Fruit fly (Drosophila melanogaster): ENCODE data around the gene Myb.
A peak's percentile ranks its signal among the peaks of the same experiment; 100 is the strongest.

The Myb gene

dm6 chrX:15867863-15868262, 10.2 kb upstream of the Myb start, which contains the start of gene Gapdh2 (continued):
- TF ChIP-seq Usf (GFP tag; optimal IDR thresholded peaks at IDR 0.05) (peak; percentile 85), pb (GFP tag; optimal IDR thresholded peaks at IDR 0.05) (peak; percentile 89), NFAT (GFP tag; IDR thresholded peaks at IDR 0.05) (peak; percentile 98), CG7372 (GFP tag; IDR thresholded peaks at IDR 0.05) (peak; percentile 99), CG11398 (GFP tag; optimal IDR thresholded peaks at IDR 0.05) (peak; percentile 93), CG10543 (GFP tag; optimal IDR thresholded peaks at IDR 0.05) (peak; percentile 100), peb (GFP tag; IDR thresholded peaks at IDR 0.05) (peak; percentile 95), klu (GFP tag; IDR thresholded peaks at IDR 0.05) (peak; percentile 97; the same call in 1 of the 2 replicates), yki (optimal IDR thresholded peaks at IDR 0.05) (no peak), Abd-B (GFP tag; optimal IDR thresholded peaks at IDR 0.05) (peak; percentile 99), HmgZ (tag; optimal IDR thresholded peaks at IDR 0.05) (peak; percentile 100), CG2199 (GFP tag; IDR thresholded peaks at IDR 0.05) (peak; percentile 98), Drgx (GFP tag; IDR thresholded peaks at IDR 0.05) (peak; percentile 100), pzg (GFP tag; optimal IDR thresholded peaks at IDR 0.05) (peak; percentile 48), sim (GFP tag; IDR thresholded peaks at IDR 0.05) (peak; percentile 98), luna (GFP tag; optimal IDR thresholded peaks at IDR 0.05) (peak; percentile 94), CG4404 (GFP tag; IDR thresholded peaks at IDR 0.05) (peak; percentile 88), CoRest (tag; optimal IDR thresholded peaks at IDR 0.05) (peak; percentile 100), slp2 (GFP tag; optimal IDR thresholded peaks at IDR 0.05) (peak; percentile 95), NfI (GFP tag; optimal IDR thresholded peaks at IDR 0.05) (peak; percentile 99), Atf-2 (GFP tag; optimal IDR thresholded peaks at IDR 0.05) (peak; percentile 96), CG32772 (GFP tag; IDR thresholded peaks at IDR 0.05) (peak; percentile 98), Bteb2 (GFP tag; optimal IDR thresholded peaks at IDR 0.05) (peak; percentile 99), CG1602 (GFP tag; optimal IDR thresholded peaks at IDR 0.05) (peak; percentile 98), dmrt11E (tag; optimal IDR thresholded peaks at IDR 0.05) (peak; percentile 66), CG12071 (GFP tag; optimal IDR thresholded peaks at IDR 0.05) (peak; percentile 100), Ets65A (GFP tag) (peak; percentile 96), CG6683 (GFP tag; optimal IDR thresholded peaks at IDR 0.05) (peak; percentile 99), CG2875 (GFP tag; optimal IDR thresholded peaks at IDR 0.05) (peak; percentile 98), CG4424 (GFP tag; optimal IDR thresholded peaks at IDR 0.05) (peak; percentile 99), stc (GFP tag; IDR thresholded peaks at IDR 0.05) (peak; percentile 99), Nf-YA (GFP tag; IDR thresholded peaks at IDR 0.05) (peak; percentile 99), CG7745 (tag; optimal IDR thresholded peaks at IDR 0.05) (peak; percentile 82), ham (GFP tag; IDR thresholded peaks at IDR 0.05) (peak; percentile 97; the same call in 1 of the 2 replicates), HLH3B (GFP tag; IDR thresholded peaks at IDR 0.05) (peak; percentile 99), Taf1 (GFP tag; IDR thresholded peaks at IDR 0.05) (peak; percentile 98), TFAM (GFP tag; optimal IDR thresholded peaks at IDR 0.05) (peak; percentile 89), CG13287 (GFP tag; IDR thresholded peaks at IDR 0.05; ENCODE audit: partially characterized antibody) (peak; percentile 63), sna (GFP tag; IDR thresholded peaks at IDR 0.05; ENCODE audit: partially characterized antibody) (no peak), CG9609 (GFP tag; optimal IDR thresholded peaks at IDR 0.05) (peak; percentile 92), YL-1 (GFP tag; optimal IDR thresholded peaks at IDR 0.05) (peak; percentile 99), CG15011 (GFP tag; optimal IDR thresholded peaks at IDR 0.05) (peak; percentile 99), MESR4 (GFP tag; optimal IDR thresholded peaks at IDR 0.05) (peak; percentile 84), chinmo (GFP tag; IDR thresholded peaks at IDR 0.05; ENCODE audit: partially characterized antibody) (0 out of 4 replicates have a peak, but pooled peaks have one; percentile 46), CG1529 (GFP tag; optimal IDR thresholded peaks at IDR 0.05) (peak; percentile 98), CG31224 (GFP tag; IDR thresholded peaks at IDR 0.05) (peak; percentile 97), Sin3A (optimal IDR thresholded peaks at IDR 0.05) (no peak), CG15514 (GFP tag; optimal IDR thresholded peaks at IDR 0.05) (peak; percentile 96), sens-2 (GFP tag; IDR thresholded peaks at IDR 0.05) (peak; percentile 99), CG8281 (tag; optimal IDR thresholded peaks at IDR 0.05) (peak; percentile 96), CG9797 (GFP tag; optimal IDR thresholded peaks at IDR 0.05) (peak; percentile 64), CG32532 (GFP tag; IDR thresholded peaks at IDR 0.05) (peak; percentile 100)
